Worm (Caenorhabditis elegans) whole organism, young adult: ENCODE data around the gene F59G1.8.

Experiments
- B0019.2 ChIP-seq: fragments of 200-800 bp; sonication (Bioruptor generic); conservative IDR thresholded peaks from 2 replicates; pipeline ENCODE4 v1.3.6; 2022; ENCODE audit warnings: missing genetic modification reagents, missing genetic modification characterization, missing compliant biosample characterization
- B0336.3 ChIP-seq: fragments of 200-800 bp; sonication (Bioruptor generic); IDR thresholded peaks from 2 replicates; pipeline ENCODE4 v1.3.6; 2022; ENCODE audit warnings: missing genetic modification characterization, missing compliant biosample characterization
- F23B12.7 ChIP-seq: sonication (generic microtip); optimal IDR thresholded peaks from 2 replicates; lab custom pipeline; 2017; ENCODE audit warnings: missing genetic modification characterization, mild to moderate bottlenecking, missing compliant biosample characterization, antibody characterized with exemption, moderate library complexity; ENCODE audit not compliant: insufficient read depth
- F39B2.1 ChIP-seq: fragments of 200-800 bp; sonication (Bioruptor generic); IDR thresholded peaks from 2 replicates; pipeline ENCODE4 v1.3.6; 2022; ENCODE audit warnings: missing genetic modification reagents, missing genetic modification characterization, missing compliant biosample characterization
- Y53G8AR.9 ChIP-seq: fragments of 200-800 bp; sonication (Bioruptor generic); conservative IDR thresholded peaks from 2 replicates; pipeline ENCODE4 v1.3.6; 2022; ENCODE audit warnings: missing genetic modification reagents, missing genetic modification characterization, missing compliant biosample characterization
- ama-1 ChIP-seq, 3 experiments: fragments of 150-350 bp in 1 of 3; sonication (generic microtip) in 2 of 3; optimal IDR thresholded peaks; 2 replicates each; lab custom pipeline; 2014 to 2018; ENCODE audit warnings: missing biosample characterization in 2 of 3, missing genetic modification characterization in 2 of 3, missing genetic modification reagents in 2 of 3
- aptf-2 ChIP-seq: fragments of 200-800 bp; sonication (Bioruptor generic); conservative IDR thresholded peaks from 2 replicates; pipeline ENCODE4 v1.3.6; 2022; ENCODE audit warnings: missing genetic modification reagents, missing genetic modification characterization, missing compliant biosample characterization
- atf-7 ChIP-seq: sonication (generic microtip); optimal IDR thresholded peaks from 2 replicates; lab custom pipeline; 2017; ENCODE audit warnings: mild to moderate bottlenecking, missing genetic modification characterization, missing compliant biosample characterization
- athp-1 ChIP-seq: sonication (generic microtip); optimal IDR thresholded peaks from 2 replicates; lab custom pipeline; 2017; ENCODE audit warnings: mild to moderate bottlenecking, missing genetic modification characterization, missing compliant biosample characterization
- attf-5 ChIP-seq: fragments of 200-800 bp; sonication (Bioruptor generic); optimal IDR thresholded peaks from 2 replicates; lab custom pipeline; 2018; ENCODE audit warnings: mild to moderate bottlenecking, missing genetic modification characterization, missing compliant biosample characterization
- bed-2 ChIP-seq: fragments of 200-800 bp; sonication (Bioruptor generic); IDR thresholded peaks from 2 replicates; pipeline ENCODE4 v1.3.6; 2022; ENCODE audit warnings: missing genetic modification reagents, missing genetic modification characterization, missing compliant biosample characterization
- cebp-1 ChIP-seq, 2 experiments: fragments of 200-800 bp in 1 of 2; sonication (Bioruptor generic) in 1 of 2; sonication (generic microtip) in 1 of 2; IDR thresholded peaks in 1 of 2; optimal IDR thresholded peaks in 1 of 2; 2 replicates each; pipeline versions ENCODE4 v1.3.6 to Lab custom; 2017 to 2022; ENCODE audit warnings: missing compliant biosample characterization in 2 of 2, missing genetic modification characterization in 2 of 2, mild to moderate bottlenecking in 1 of 2, missing genetic modification reagents in 1 of 2, moderate library complexity in 1 of 2
- ceh-40 ChIP-seq: fragments of 200-800 bp; sonication (Bioruptor generic); IDR thresholded peaks from 2 replicates; pipeline ENCODE4 v1.3.6; 2022; ENCODE audit warnings: missing genetic modification characterization, missing compliant biosample characterization
- ceh-79 ChIP-seq: sonication (generic microtip); optimal IDR thresholded peaks from 2 replicates; lab custom pipeline; 2017; ENCODE audit warnings: mild to moderate bottlenecking, missing genetic modification characterization, missing compliant biosample characterization
- dox-1 ChIP-seq: fragments of 200-800 bp; sonication (Bioruptor generic); IDR thresholded peaks from 2 replicates; pipeline ENCODE4 v1.3.6; 2022; ENCODE audit warnings: missing genetic modification reagents, missing genetic modification characterization, missing compliant biosample characterization
- dpl-1 ChIP-seq: fragments of 150-350 bp; optimal IDR thresholded peaks from 2 replicates; lab custom pipeline; 2014; ENCODE audit warnings: missing biosample characterization, missing genetic modification reagents, missing genetic modification characterization
- gei-17 ChIP-seq: fragments of 200-800 bp; sonication (Bioruptor generic); optimal IDR thresholded peaks from 2 replicates; lab custom pipeline; 2018; ENCODE audit warnings: mild to moderate bottlenecking, missing genetic modification characterization, missing compliant biosample characterization
- hmg-1.2 ChIP-seq: fragments of 200-800 bp; sonication (Bioruptor generic); IDR thresholded peaks from 2 replicates; pipeline ENCODE4 v1.3.6; 2022; ENCODE audit warnings: missing genetic modification reagents, missing genetic modification characterization, missing compliant biosample characterization
- lin-40 ChIP-seq: sonication (generic microtip); optimal IDR thresholded peaks from 2 replicates; lab custom pipeline; 2016; ENCODE audit warnings: missing genetic modification characterization, mild to moderate bottlenecking, missing compliant biosample characterization, missing genotype, missing genetic modification reagents
- madf-10 ChIP-seq: sonication (generic microtip); optimal IDR thresholded peaks from 2 replicates; lab custom pipeline; 2016; ENCODE audit warnings: mild to moderate bottlenecking, missing genetic modification characterization, missing compliant biosample characterization
- mcd-1 ChIP-seq: fragments of 200-800 bp; sonication (Bioruptor generic); IDR thresholded peaks from 2 replicates; pipeline ENCODE4 v1.3.6; 2022; ENCODE audit warnings: missing genetic modification reagents, missing genetic modification characterization, missing compliant biosample characterization
- mes-4 ChIP-seq: sonication (generic microtip); optimal IDR thresholded peaks from 2 replicates; lab custom pipeline; 2016; ENCODE audit warnings: missing genotype, missing genetic modification characterization, missing compliant biosample characterization
- nfya-1 ChIP-seq: sonication (generic microtip); optimal IDR thresholded peaks from 2 replicates; lab custom pipeline; 2017; ENCODE audit warnings: antibody characterized with exemption, missing compliant biosample characterization, missing genetic modification characterization, borderline replicate concordance; ENCODE audit not compliant: insufficient read depth
- nfyb-1 ChIP-seq: fragments of 200-800 bp; sonication (Bioruptor generic); IDR thresholded peaks from 2 replicates; pipeline ENCODE4 v1.3.6; 2022; ENCODE audit warnings: missing genetic modification reagents, missing genetic modification characterization, missing compliant biosample characterization
- nhr-80 ChIP-seq: sonication (generic microtip); optimal IDR thresholded peaks from 2 replicates; lab custom pipeline; 2016; ENCODE audit warnings: missing genetic modification characterization, missing compliant biosample characterization
- rpc-1 ChIP-seq, 2 experiments: fragments of 150-350 bp in 1 of 2; sonication (generic microtip) in 1 of 2; optimal IDR thresholded peaks; 2 replicates each; lab custom pipeline; 2014 to 2018; ENCODE audit warnings: missing biosample characterization in 1 of 2, missing genetic modification characterization in 1 of 2, missing genetic modification reagents in 1 of 2, missing genotype in 1 of 2
- snpc-4 ChIP-seq, 5 experiments: fragments of 150-350 bp in 1 of 5; sonication (generic microtip) in 4 of 5; optimal IDR thresholded peaks; 2 replicates each; lab custom pipeline; 2014 to 2018; ENCODE audit warnings: missing genetic modification characterization in 5 of 5, missing biosample characterization in 3 of 5, antibody characterized with exemption in 2 of 5, mild to moderate bottlenecking in 2 of 5, missing compliant biosample characterization in 2 of 5, missing genotype in 2 of 5, moderate library complexity in 2 of 5, missing genetic modification reagents in 1 of 5
- tlf-1 ChIP-seq: fragments of 200-800 bp; sonication (Bioruptor generic); optimal IDR thresholded peaks from 2 replicates; lab custom pipeline; 2018; ENCODE audit warnings: mild to moderate bottlenecking, missing genetic modification characterization, missing compliant biosample characterization
- unc-62 ChIP-seq: fragments of 150-350 bp; optimal IDR thresholded peaks from 2 replicates; lab custom pipeline; 2014; ENCODE audit warnings: missing biosample characterization, missing genetic modification reagents, missing genetic modification characterization
- xnd-1 ChIP-seq: sonication (generic microtip); optimal IDR thresholded peaks from 2 replicates; lab custom pipeline; 2016; ENCODE audit warnings: missing genotype, missing genetic modification reagents, missing genetic modification characterization, missing compliant biosample characterization
- zim-3 ChIP-seq: sonication (generic microtip); optimal IDR thresholded peaks from 2 replicates; lab custom pipeline; 2017; ENCODE audit warnings: mild to moderate bottlenecking, missing genetic modification characterization, moderate library complexity, missing compliant biosample characterization
- ztf-18 ChIP-seq: sonication (generic microtip); optimal IDR thresholded peaks from 2 replicates; lab custom pipeline; 2016; ENCODE audit warnings: missing genotype, mild to moderate bottlenecking, missing genetic modification characterization, missing compliant biosample characterization
- ztf-26 ChIP-seq: sonication (generic microtip); optimal IDR thresholded peaks from 2 replicates; lab custom pipeline; 2017; ENCODE audit warnings: missing genetic modification characterization, missing compliant biosample characterization
- ztf-3 ChIP-seq: fragments of 200-800 bp; sonication (Bioruptor generic); optimal IDR thresholded peaks from 2 replicates; lab custom pipeline; 2018; ENCODE audit warnings: mild to moderate bottlenecking, missing genetic modification characterization, missing compliant biosample characterization

Gene F59G1.8

ce11 chrII:5863893-5864292 is 42.5 kb upstream of the F59G1.8 start, which contains the start of gene tag-234:
tag-234 (plus strand) TSS chrII:5864193.
- TF ChIP-seq attf-5 (GFP tag; lab: Kevin White, UChicago) (no peak), dpl-1 (no peak), B0336.3 (GFP tag; lab: Robert Waterston, UW) (no peak), F23B12.7 (tag; lab: Kevin White, UChicago) (no peak), dox-1 (GFP tag; lab: Robert Waterston, UW) (no peak), ama-1 (optimal IDR thresholded peaks at IDR 0.05; lab: Kevin White, UChicago) (no peak), ama-1 (GFP tag; optimal IDR thresholded peaks at IDR 0.05; lab: Kevin White, UChicago) (no peak), lin-40 (tag; lab: Kevin White, UChicago) (no peak), nhr-80 (tag; lab: Kevin White, UChicago) (peak; percentile 38), ceh-40 (GFP tag; lab: Robert Waterston, UW) (no peak)

ce11 chrII:5865405-5866308 is 40.7 kb upstream of the F59G1.8 start, which contains the start of gene F55C12.19:
F55C12.19 (plus strand) TSS chrII:5866139.
- TF ChIP-seq atf-7 (tag; lab: Kevin White, UChicago) (no peak), attf-5 (GFP tag; lab: Kevin White, UChicago) (no peak), nhr-80 (tag; lab: Kevin White, UChicago) (peak; percentile 19), ceh-79 (tag; lab: Kevin White, UChicago) (no peak), unc-62 (GFP tag; lab: Kevin White, UChicago) (peak; percentile 36)
- TF ChIP-seq, all 124 proteins: peak for 2

- TF ChIP-seq snpc-4 (GFP tag; optimal IDR thresholded peaks at IDR 0.05; lab: Kevin White, UChicago) (no peak), snpc-4 (tag; optimal IDR thresholded peaks at IDR 0.05; lab: Kevin White, UChicago) (peak in 1 of 4 experiments; percentile 13), cebp-1 (GFP tag; IDR thresholded peaks at IDR 0.05; lab: Robert Waterston, UW) (no peak), cebp-1 (tag; optimal IDR thresholded peaks at IDR 0.05; lab: Kevin White, UChicago) (peak; percentile 36), bed-2 (no peak), Y53G8AR.9 (GFP tag; lab: Robert Waterston, UW) (0 out of 2 replicates have a peak, but pooled peaks have one; percentile 45), aptf-2 (GFP tag; lab: Robert Waterston, UW) (no peak), nfyb-1 (peak; percentile 87)
Measured at ce11 chrII:5866920-5867319, 39.4 kb upstream of the F59G1.8 start.

ce11 chrII:5871508-5871907 is 34.9 kb upstream of the F59G1.8 start:
- TF ChIP-seq atf-7 (tag; lab: Kevin White, UChicago) (no peak), zim-3 (tag; lab: Kevin White, UChicago) (no peak), B0019.2 (no peak), nhr-80 (tag; lab: Kevin White, UChicago) (peak; percentile 22), hmg-1.2 (GFP tag; lab: Robert Waterston, UW) (no peak)

DNA sequence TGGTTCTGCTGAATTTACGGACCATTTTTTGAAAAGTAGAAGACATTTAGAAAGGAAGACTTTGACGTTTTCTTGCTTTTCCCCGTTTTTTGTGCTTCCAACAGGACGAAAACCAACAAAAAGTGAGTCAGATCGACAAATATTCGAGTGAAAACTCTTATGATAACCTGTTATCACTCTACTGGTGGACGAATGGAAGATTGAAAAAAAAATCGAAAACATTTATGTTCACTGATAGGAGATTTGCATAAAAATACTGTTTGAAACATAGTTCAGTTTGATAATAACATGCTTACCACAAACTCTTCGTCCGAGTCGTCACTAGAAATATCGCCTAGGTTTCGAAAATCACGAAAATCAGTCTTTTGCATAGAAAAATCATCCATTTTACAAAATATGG is 34.0 kb upstream of the F59G1.8 start:
- TF ChIP-seq nhr-80 (tag; lab: Kevin White, UChicago) (peak; percentile 4), mcd-1 (no peak), athp-1 (tag; lab: Kevin White, UChicago) (no peak)

- TF ChIP-seq gei-17 (GFP tag; lab: Kevin White, UChicago) (no peak), ztf-26 (tag; lab: Kevin White, UChicago) (no peak), nfya-1 (tag; lab: Kevin White, UChicago) (no peak), mes-4 (tag; lab: Kevin White, UChicago) (no peak), tlf-1 (GFP tag; lab: Kevin White, UChicago) (no peak), athp-1 (tag; lab: Kevin White, UChicago) (no peak), madf-10 (tag; lab: Kevin White, UChicago) (no peak), ztf-3 (no peak), xnd-1 (tag; lab: Kevin White, UChicago) (no peak), dpl-1 (no peak), F39B2.1 (GFP tag; lab: Robert Waterston, UW) (no peak), F23B12.7 (tag; lab: Kevin White, UChicago) (peak; percentile 48), ztf-18 (no peak), mcd-1 (peak; percentile 85), rpc-1 (optimal IDR thresholded peaks at IDR 0.05; lab: Kevin White, UChicago) (no peak), rpc-1 (tag; optimal IDR thresholded peaks at IDR 0.05; lab: Kevin White, UChicago) (no peak)
Measured at ce11 chrII:5873564-5874070, 32.7 kb upstream of the F59G1.8 start, which contains the start of gene tex-2. tex-2 (minus strand) TSS chrII:5873614.
